Fruit fly (Drosophila melanogaster) Kc167 (cell line): ENCODE results near the gene Kaz1-ORFB.

Source experiments
- insv ChIP-seq: fragments of >200 bp; optimal IDR thresholded peaks from 3 replicates; lab custom pipeline; 2018; ENCODE audit warnings: missing external identifiers
- ttk ChIP-seq: sonication (Bioruptor generic); optimal IDR thresholded peaks from 2 replicates; lab custom pipeline; 2017; ENCODE audit warnings: missing external identifiers

DNA sequence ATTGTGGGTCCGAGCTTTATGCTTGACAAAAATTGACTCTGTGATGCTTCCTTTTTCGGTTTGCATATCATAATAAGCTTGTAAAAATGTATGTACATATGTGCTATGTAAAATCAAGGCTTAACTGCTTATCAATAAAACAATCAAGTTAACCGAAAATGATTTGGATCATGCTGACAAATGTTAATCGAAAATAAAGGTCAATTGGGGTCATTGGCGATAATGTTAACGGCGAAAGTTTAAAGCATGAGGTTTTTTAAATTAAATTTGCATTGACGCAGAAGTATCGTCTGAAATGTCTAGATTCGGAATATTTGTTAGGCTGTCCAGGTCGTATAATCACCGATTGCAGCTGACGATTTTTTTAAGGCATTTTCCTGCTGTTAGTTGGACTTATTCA is at the start of gene Kaz1-ORFB:
- no peak for TF ChIP-seq insv (lab: Kevin White, UChicago)
- TF ChIP-seq ttk (lab: Kevin White, UChicago) = no peak
